Worm (Caenorhabditis elegans) whole organism, young adult: ENCODE measurements around the gene pqn-41.

ENCODE experiments used
- C17E4.6 ChIP-seq: fragments of 200-800 bp; sonication (Bioruptor generic); IDR thresholded peaks from 2 replicates; pipeline ENCODE4 v1.3.6; 2022; ENCODE audit warnings: missing genetic modification reagents, missing genetic modification characterization, missing compliant biosample characterization
- chd-7 ChIP-seq: sonication (generic microtip); optimal IDR thresholded peaks from 2 replicates; lab custom pipeline; 2016; ENCODE audit warnings: mild to moderate bottlenecking, missing genetic modification characterization, moderate library complexity, missing compliant biosample characterization
- hsf-1 ChIP-seq: fragments of 200-800 bp; sonication (Bioruptor generic); IDR thresholded peaks from 2 replicates; pipeline ENCODE4 v1.3.6; 2022; ENCODE audit warnings: missing genetic modification reagents, missing genetic modification characterization, missing compliant biosample characterization
- let-607 ChIP-seq, 2 experiments: fragments of 200-800 bp in 1 of 2; sonication (Bioruptor generic) in 1 of 2; sonication (generic microtip) in 1 of 2; optimal IDR thresholded peaks; 2 replicates each; lab custom pipeline; 2016 to 2018; ENCODE audit warnings: mild to moderate bottlenecking in 2 of 2, missing compliant biosample characterization in 2 of 2, missing genetic modification characterization in 2 of 2, moderate library complexity in 2 of 2, missing genotype in 1 of 2
- lin-54 ChIP-seq: fragments of 200-800 bp; sonication (Bioruptor generic); optimal IDR thresholded peaks from 2 replicates; lab custom pipeline; 2018; ENCODE audit warnings: mild to moderate bottlenecking, missing genetic modification characterization, missing compliant biosample characterization
- nfya-1 ChIP-seq: sonication (generic microtip); optimal IDR thresholded peaks from 2 replicates; lab custom pipeline; 2017; ENCODE audit warnings: antibody characterized with exemption, missing compliant biosample characterization, missing genetic modification characterization, borderline replicate concordance; ENCODE audit not compliant: insufficient read depth
- unc-130 ChIP-seq: sonication (generic microtip); optimal IDR thresholded peaks from 2 replicates; lab custom pipeline; 2016; ENCODE audit warnings: missing genetic modification reagents, missing genetic modification characterization, missing compliant biosample characterization
- unc-62 ChIP-seq: fragments of 150-350 bp; optimal IDR thresholded peaks from 2 replicates; lab custom pipeline; 2014; ENCODE audit warnings: missing biosample characterization, missing genetic modification reagents, missing genetic modification characterization
- xnd-1 ChIP-seq: sonication (generic microtip); optimal IDR thresholded peaks from 2 replicates; lab custom pipeline; 2016; ENCODE audit warnings: missing genotype, missing genetic modification reagents, missing genetic modification characterization, missing compliant biosample characterization

DNA sequence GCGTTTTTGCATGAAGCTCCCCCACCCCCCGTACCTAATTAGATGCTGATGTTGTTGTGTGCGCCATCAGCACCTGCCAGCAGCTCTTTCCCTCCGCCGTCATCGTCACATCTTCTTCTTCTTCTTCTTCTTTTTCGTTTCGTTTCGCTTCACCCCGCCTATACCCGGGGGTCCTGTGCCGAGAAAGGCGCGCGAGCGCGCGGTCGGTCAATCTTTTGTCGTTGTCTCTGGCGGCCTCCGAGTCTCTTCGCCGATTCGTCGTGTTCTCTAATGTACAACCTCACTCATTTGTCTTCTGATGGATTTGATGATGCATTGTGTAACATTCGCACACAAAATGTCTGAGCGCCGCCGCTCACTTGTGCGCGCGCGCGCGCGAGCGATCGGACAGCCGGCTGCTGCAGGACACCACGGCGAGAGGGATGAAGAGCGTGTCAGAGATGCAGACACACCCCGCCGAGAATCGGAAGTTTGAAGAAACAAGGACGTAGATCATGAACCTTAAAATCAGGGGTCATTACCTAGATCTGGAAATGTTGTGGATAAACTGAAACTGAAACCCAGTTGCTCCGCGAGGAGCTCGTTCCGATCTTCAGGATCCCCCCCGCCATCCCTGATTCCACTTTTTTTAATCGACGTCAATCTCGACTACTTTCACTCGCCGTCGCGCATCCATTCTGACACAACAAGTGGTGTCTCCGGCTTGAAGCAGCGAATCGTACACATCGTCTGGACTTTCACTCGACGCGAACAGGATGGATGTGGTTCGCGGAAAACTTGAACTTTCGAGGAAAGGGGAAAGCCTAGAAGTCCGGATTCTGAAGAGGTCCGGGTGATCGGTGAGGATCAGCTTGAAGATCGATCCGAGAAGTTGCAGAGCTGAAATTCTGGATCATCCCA, 17.9 kb downstream of the pqn-41 start:
- TF ChIP-seq hsf-1 (GFP tag; lab: Robert Waterston, UW) (no peak), chd-7 (peak; percentile 93), lin-54 (GFP tag; lab: Kevin White, UChicago) (peak; percentile 36), unc-130 (GFP tag; lab: Kevin White, UChicago) (no peak), unc-62 (GFP tag; lab: Kevin White, UChicago) (no peak), let-607 (tag; optimal IDR thresholded peaks at IDR 0.05; lab: Kevin White, UChicago) (no peak), xnd-1 (tag; lab: Kevin White, UChicago) (no peak), nfya-1 (tag; lab: Kevin White, UChicago) (no peak), C17E4.6 (no peak)
